Fruit fly (Drosophila melanogaster) whole organism, wandering third instar larva: ENCODE measurements around the gene olf413.

ENCODE experiments used
- Abd-B ChIP-seq: fragments of >200 bp; optimal IDR thresholded peaks from 2 replicates; lab custom pipeline; 2017; ENCODE audit warnings: missing biosample characterization, missing genetic modification characterization
- Hnf4 ChIP-seq: fragments of 200-800 bp; sonication (Bioruptor generic); optimal IDR thresholded peaks from 2 replicates; lab custom pipeline; 2016; ENCODE audit warnings: missing biosample characterization, mild to moderate bottlenecking, missing genetic modification characterization
- Myc ChIP-seq: fragments of >200 bp; optimal IDR thresholded peaks from 2 replicates; lab custom pipeline; 2017
- Rel ChIP-seq, 2 experiments: fragments of 200-800 bp; sonication (Bioruptor generic) in 1 of 2; optimal IDR thresholded peaks; 2 replicates in 1 of 2; 3 replicates in 1 of 2; lab custom pipeline; 2016 to 2019; ENCODE audit warnings: mild to moderate bottlenecking in 2 of 2, missing biosample characterization in 2 of 2, missing genetic modification characterization in 2 of 2, moderate library complexity in 1 of 2
- Vsx2 ChIP-seq: fragments of 200-300, 225-300 bp; sonication (Bioruptor generic); optimal IDR thresholded peaks from 2 replicates; lab custom pipeline; 2018; ENCODE audit warnings: missing biosample characterization, missing genetic modification characterization; ENCODE audit not compliant: partially characterized antibody
- br ChIP-seq: fragments of 200-800 bp; sonication (Bioruptor generic); optimal IDR thresholded peaks from 2 replicates; lab custom pipeline; 2016; ENCODE audit warnings: missing biosample characterization, missing genetic modification characterization
- fru ChIP-seq: fragments of 200-800 bp; sonication (Bioruptor generic); optimal IDR thresholded peaks from 3 replicates; lab custom pipeline; 2016; ENCODE audit warnings: missing biosample characterization, mild to moderate bottlenecking, missing genetic modification characterization
- pan ChIP-seq: fragments of >200 bp; optimal IDR thresholded peaks from 2 replicates; lab custom pipeline; 2017
- psq ChIP-seq: fragments of 200-800 bp; sonication (Bioruptor generic); optimal IDR thresholded peaks from 3 replicates; lab custom pipeline; 2017; ENCODE audit warnings: missing biosample characterization, mild to moderate bottlenecking, missing genetic modification characterization, moderate library complexity
- sage ChIP-seq: fragments of 200-800 bp; sonication (Bioruptor generic); optimal IDR thresholded peaks from 2 replicates; lab custom pipeline; 2016; ENCODE audit warnings: missing biosample characterization, mild to moderate bottlenecking, missing genetic modification characterization

dm6 chr3L:22223071-22223470 is 87.2 kb downstream of the olf413 start:
- no peak for TF ChIP-seq Rel (GFP tag; optimal IDR thresholded peaks at IDR 0.05; lab: Kevin White, UChicago)
- no peak for TF ChIP-seq Rel (tag; optimal IDR thresholded peaks at IDR 0.05; lab: Kevin White, UChicago)
- TF ChIP-seq Vsx2 = no peak
- TF ChIP-seq br (GFP tag; lab: Kevin White, UChicago) = no peak
- no peak for TF ChIP-seq Abd-B
- TF ChIP-seq Myc (lab: Kevin White, UChicago) = no peak
- TF ChIP-seq sage (GFP tag; lab: Kevin White, UChicago) = no peak
- no peak for TF ChIP-seq pan (lab: Kevin White, UChicago)
- no peak for TF ChIP-seq fru (GFP tag; lab: Kevin White, UChicago)
- TF ChIP-seq Hnf4 (GFP tag; lab: Kevin White, UChicago) = no peak
- no peak for TF ChIP-seq psq (GFP tag; lab: Kevin White, UChicago)
